Worm (Caenorhabditis elegans) whole organism, young adult: ENCODE results near the gene mdmh-35.

Experiments used
- B0261.1 ChIP-seq: sonication (generic microtip); optimal IDR thresholded peaks from 2 replicates; lab custom pipeline; 2016; ENCODE audit warnings: mild to moderate bottlenecking, missing genetic modification characterization, moderate library complexity, missing compliant biosample characterization
- C17E4.6 ChIP-seq: fragments of 200-800 bp; sonication (Bioruptor generic); IDR thresholded peaks from 2 replicates; pipeline ENCODE4 v1.3.6; 2022; ENCODE audit warnings: missing genetic modification reagents, missing genetic modification characterization, missing compliant biosample characterization
- F55B11.4 ChIP-seq: sonication (generic microtip); optimal IDR thresholded peaks from 2 replicates; lab custom pipeline; 2016; ENCODE audit warnings: missing compliant biosample characterization, missing genetic modification characterization, borderline replicate concordance; ENCODE audit not compliant: insufficient read depth
- F57C9.4 ChIP-seq: sonication (generic microtip); optimal IDR thresholded peaks from 2 replicates; lab custom pipeline; 2017; ENCODE audit warnings: mild to moderate bottlenecking, missing genetic modification characterization, missing compliant biosample characterization
- K11D2.4 ChIP-seq: fragments of 200-800 bp; sonication (Bioruptor generic); IDR thresholded peaks from 2 replicates; pipeline ENCODE4 v1.3.6; 2022; ENCODE audit warnings: missing genetic modification reagents, missing genetic modification characterization, missing compliant biosample characterization
- K12H6.12 ChIP-seq: fragments of 200-800 bp; sonication (Bioruptor generic); optimal IDR thresholded peaks from 2 replicates; lab custom pipeline; 2018; ENCODE audit warnings: mild to moderate bottlenecking, missing genetic modification characterization, missing compliant biosample characterization
- Y56A3A.18 ChIP-seq: fragments of 200-800 bp; sonication (Bioruptor generic); IDR thresholded peaks from 2 replicates; pipeline ENCODE4 v1.3.6; 2022; ENCODE audit warnings: missing genetic modification reagents, missing genetic modification characterization, missing compliant biosample characterization
- Y95B8A.8 ChIP-seq: fragments of 200-800 bp; sonication (Bioruptor generic); IDR thresholded peaks from 2 replicates; pipeline ENCODE4 v1.3.6; 2022; ENCODE audit warnings: missing genetic modification reagents, missing genetic modification characterization, missing compliant biosample characterization
- ZK185.1 ChIP-seq: sonication (generic microtip); optimal IDR thresholded peaks from 2 replicates; lab custom pipeline; 2016; ENCODE audit warnings: mild to moderate bottlenecking, missing genetic modification characterization, missing compliant biosample characterization; ENCODE audit not compliant: poor library complexity, severe bottlenecking
- aptf-3 ChIP-seq: fragments of 200-800 bp; sonication (Bioruptor generic); IDR thresholded peaks from 2 replicates; pipeline ENCODE4 v1.3.6; 2022; ENCODE audit warnings: missing genetic modification characterization, missing compliant biosample characterization
- atf-7 ChIP-seq: sonication (generic microtip); optimal IDR thresholded peaks from 2 replicates; lab custom pipeline; 2017; ENCODE audit warnings: mild to moderate bottlenecking, missing genetic modification characterization, missing compliant biosample characterization
- athp-1 ChIP-seq: sonication (generic microtip); optimal IDR thresholded peaks from 2 replicates; lab custom pipeline; 2017; ENCODE audit warnings: mild to moderate bottlenecking, missing genetic modification characterization, missing compliant biosample characterization
- cebp-1 ChIP-seq, 2 experiments: fragments of 200-800 bp in 1 of 2; sonication (Bioruptor generic) in 1 of 2; sonication (generic microtip) in 1 of 2; IDR thresholded peaks in 1 of 2; optimal IDR thresholded peaks in 1 of 2; 2 replicates each; pipeline versions ENCODE4 v1.3.6 to Lab custom; 2017 to 2022; ENCODE audit warnings: missing compliant biosample characterization in 2 of 2, missing genetic modification characterization in 2 of 2, mild to moderate bottlenecking in 1 of 2, missing genetic modification reagents in 1 of 2, moderate library complexity in 1 of 2
- ceh-100 ChIP-seq: fragments of 200-800 bp; sonication (Bioruptor generic); IDR thresholded peaks from 2 replicates; pipeline ENCODE4 v1.3.6; 2022; ENCODE audit warnings: missing genetic modification reagents, missing genetic modification characterization, missing compliant biosample characterization
- ceh-58 ChIP-seq: fragments of 200-800 bp; sonication (Bioruptor generic); IDR thresholded peaks from 2 replicates; pipeline ENCODE4 v1.3.6; 2022; ENCODE audit warnings: missing genetic modification characterization, missing compliant biosample characterization
- ceh-91 ChIP-seq: fragments of 200-800 bp; sonication (Bioruptor generic); IDR thresholded peaks from 2 replicates; pipeline ENCODE4 v1.3.6; 2022; ENCODE audit warnings: missing genetic modification reagents, missing genetic modification characterization, missing compliant biosample characterization
- die-1 ChIP-seq: sonication (generic microtip); optimal IDR thresholded peaks from 2 replicates; lab custom pipeline; 2016; ENCODE audit warnings: missing genotype, mild to moderate bottlenecking, missing genetic modification characterization, missing compliant biosample characterization
- dox-1 ChIP-seq: fragments of 200-800 bp; sonication (Bioruptor generic); IDR thresholded peaks from 2 replicates; pipeline ENCODE4 v1.3.6; 2022; ENCODE audit warnings: missing genetic modification reagents, missing genetic modification characterization, missing compliant biosample characterization
- dpff-1 ChIP-seq: sonication (generic microtip); optimal IDR thresholded peaks from 2 replicates; lab custom pipeline; 2017; ENCODE audit warnings: mild to moderate bottlenecking, missing genetic modification characterization, missing compliant biosample characterization
- egrh-3 ChIP-seq: fragments of 200-800 bp; sonication (Bioruptor generic); IDR thresholded peaks from 2 replicates; pipeline ENCODE4 v1.3.6; 2022; ENCODE audit warnings: missing genetic modification reagents, missing genetic modification characterization, missing compliant biosample characterization
- hmg-1.2 ChIP-seq: fragments of 200-800 bp; sonication (Bioruptor generic); IDR thresholded peaks from 2 replicates; pipeline ENCODE4 v1.3.6; 2022; ENCODE audit warnings: missing genetic modification reagents, missing genetic modification characterization, missing compliant biosample characterization
- let-526 ChIP-seq: fragments of 200-800 bp; sonication (Bioruptor generic); IDR thresholded peaks from 2 replicates; pipeline ENCODE4 v1.3.6; 2022; ENCODE audit warnings: missing genetic modification reagents, missing genetic modification characterization, missing compliant biosample characterization
- let-607 ChIP-seq, 2 experiments: fragments of 200-800 bp in 1 of 2; sonication (Bioruptor generic) in 1 of 2; sonication (generic microtip) in 1 of 2; optimal IDR thresholded peaks; 2 replicates each; lab custom pipeline; 2016 to 2018; ENCODE audit warnings: mild to moderate bottlenecking in 2 of 2, missing compliant biosample characterization in 2 of 2, missing genetic modification characterization in 2 of 2, moderate library complexity in 2 of 2, missing genotype in 1 of 2
- lin-26 ChIP-seq: fragments of 200-800 bp; sonication (Bioruptor generic); IDR thresholded peaks from 2 replicates; pipeline ENCODE4 v1.3.6; 2022; ENCODE audit warnings: missing genetic modification reagents, missing genetic modification characterization, missing compliant biosample characterization
- lin-35 ChIP-seq, 3 experiments: fragments of 150-350 bp in 2 of 3; sonication (generic microtip) in 1 of 3; optimal IDR thresholded peaks; 2 replicates each; lab custom pipeline; 2014 to 2018; ENCODE audit warnings: missing biosample characterization in 3 of 3, missing genetic modification characterization in 3 of 3, missing genetic modification reagents in 3 of 3
- mel-28 ChIP-seq: sonication (generic microtip); optimal IDR thresholded peaks from 2 replicates; lab custom pipeline; 2016; ENCODE audit warnings: borderline replicate concordance, mild to moderate bottlenecking, missing genetic modification characterization, missing compliant biosample characterization
- nfyb-1 ChIP-seq: fragments of 200-800 bp; sonication (Bioruptor generic); IDR thresholded peaks from 2 replicates; pipeline ENCODE4 v1.3.6; 2022; ENCODE audit warnings: missing genetic modification reagents, missing genetic modification characterization, missing compliant biosample characterization
- nhr-27 ChIP-seq: fragments of 200-800 bp; sonication (Bioruptor generic); optimal IDR thresholded peaks from 2 replicates; lab custom pipeline; 2018; ENCODE audit warnings: mild to moderate bottlenecking, missing genetic modification characterization, moderate library complexity, missing compliant biosample characterization
- nhr-80 ChIP-seq: sonication (generic microtip); optimal IDR thresholded peaks from 2 replicates; lab custom pipeline; 2016; ENCODE audit warnings: missing genetic modification characterization, missing compliant biosample characterization
- pha-4 ChIP-seq: fragments of 150-350 bp; sonication (generic microtip); optimal IDR thresholded peaks from 2 replicates; lab custom pipeline; 2014; ENCODE audit warnings: missing biosample characterization, missing genetic modification reagents, missing genetic modification characterization
- rcor-1 ChIP-seq: fragments of 200-800 bp; sonication (Bioruptor generic); IDR thresholded peaks from 2 replicates; pipeline ENCODE4 v1.3.6; 2022; ENCODE audit warnings: missing genetic modification reagents, missing genetic modification characterization, missing compliant biosample characterization
- repo-1 ChIP-seq: sonication (generic microtip); optimal IDR thresholded peaks from 2 replicates; lab custom pipeline; 2017; ENCODE audit warnings: mild to moderate bottlenecking, missing genetic modification characterization, missing compliant biosample characterization
- sdz-38 ChIP-seq: sonication (generic microtip); optimal IDR thresholded peaks from 2 replicates; lab custom pipeline; 2016; ENCODE audit warnings: missing genotype, missing genetic modification characterization, missing compliant biosample characterization
- snpc-1.1 ChIP-seq: sonication (generic microtip); optimal IDR thresholded peaks from 2 replicates; lab custom pipeline; 2017; ENCODE audit warnings: missing genetic modification characterization, mild to moderate bottlenecking, missing compliant biosample characterization, antibody characterized with exemption, moderate library complexity, missing genotype, missing genetic modification reagents; ENCODE audit not compliant: insufficient read depth
- snpc-4 ChIP-seq, 5 experiments: fragments of 150-350 bp in 1 of 5; sonication (generic microtip) in 4 of 5; optimal IDR thresholded peaks; 2 replicates each; lab custom pipeline; 2014 to 2018; ENCODE audit warnings: missing genetic modification characterization in 5 of 5, missing biosample characterization in 3 of 5, antibody characterized with exemption in 2 of 5, mild to moderate bottlenecking in 2 of 5, missing compliant biosample characterization in 2 of 5, missing genotype in 2 of 5, moderate library complexity in 2 of 5, missing genetic modification reagents in 1 of 5
- somi-1 ChIP-seq: fragments of 200-800 bp; sonication (Bioruptor generic); optimal IDR thresholded peaks from 2 replicates; lab custom pipeline; 2018; ENCODE audit warnings: mild to moderate bottlenecking, missing genetic modification characterization, missing compliant biosample characterization
- unc-62 ChIP-seq: fragments of 150-350 bp; optimal IDR thresholded peaks from 2 replicates; lab custom pipeline; 2014; ENCODE audit warnings: missing biosample characterization, missing genetic modification reagents, missing genetic modification characterization

Gene mdmh-35

ce11 chrII:7891869-7892615 is 36.5 kb upstream of the mdmh-35 start:
- no peak for TF ChIP-seq cebp-1 (GFP tag; IDR thresholded peaks at IDR 0.05; lab: Robert Waterston, UW)
- TF ChIP-seq cebp-1 (tag; optimal IDR thresholded peaks at IDR 0.05; lab: Kevin White, UChicago): peak; percentile 33
- TF ChIP-seq egrh-3: no peak
- no peak for TF ChIP-seq nhr-27
- TF ChIP-seq athp-1 (tag; lab: Kevin White, UChicago): no peak
- TF ChIP-seq B0261.1 (tag; lab: Kevin White, UChicago): no peak
- TF ChIP-seq unc-62: no peak
- no peak for TF ChIP-seq dpff-1 (tag; lab: Kevin White, UChicago)
- TF ChIP-seq aptf-3 (GFP tag; lab: Robert Waterston, UW): no peak
- TF ChIP-seq F57C9.4 (tag; lab: Kevin White, UChicago): no peak
- no peak for TF ChIP-seq snpc-1.1 (tag; lab: Kevin White, UChicago)
- 0 out of 2 replicates have a peak, but pooled peaks have one; percentile 7 for TF ChIP-seq nfyb-1
- peak; percentile 62 for TF ChIP-seq nhr-80 (tag; lab: Kevin White, UChicago)
- no peak for TF ChIP-seq somi-1 (GFP tag; lab: Kevin White, UChicago)
- no peak for TF ChIP-seq C17E4.6 (GFP tag; lab: Robert Waterston, UW)
- TF ChIP-seq atf-7: peak; percentile 1
- peak; percentile 48; the same call in 1 of the 2 replicates for TF ChIP-seq hmg-1.2 (GFP tag; lab: Robert Waterston, UW)
- no peak for TF ChIP-seq lin-26 (GFP tag; lab: Robert Waterston, UW)
- no peak for TF ChIP-seq rcor-1 (GFP tag; lab: Robert Waterston, UW)
- TF ChIP-seq dox-1 (GFP tag; lab: Robert Waterston, UW): no peak
- no peak for TF ChIP-seq snpc-4 (GFP tag; optimal IDR thresholded peaks at IDR 0.05; lab: Kevin White, UChicago)
- TF ChIP-seq snpc-4 (tag; optimal IDR thresholded peaks at IDR 0.05; lab: Kevin White, UChicago): peak in 1 of 4 experiments; percentile 4
- peak; percentile 38 for TF ChIP-seq K12H6.12
- TF ChIP-seq Y95B8A.8 (GFP tag; lab: Robert Waterston, UW): no peak
- TF ChIP-seq let-607 (tag; optimal IDR thresholded peaks at IDR 0.05; lab: Kevin White, UChicago): no peak
- TF ChIP-seq lin-35 (GFP tag; optimal IDR thresholded peaks at IDR 0.05; lab: Kevin White, UChicago): peak in 1 of 3 experiments; percentile 65
- TF ChIP-seq sdz-38 (tag; lab: Kevin White, UChicago): no peak
- no peak for TF ChIP-seq ceh-100 (GFP tag; lab: Robert Waterston, UW)
- TF ChIP-seq, all 124 proteins: peak for 8

- no peak for TF ChIP-seq ceh-58
- TF ChIP-seq hmg-1.2 (GFP tag; lab: Robert Waterston, UW): no peak
- TF ChIP-seq ceh-91: no peak
- peak; percentile 49 for TF ChIP-seq nhr-80 (tag; lab: Kevin White, UChicago)
These were observed 33.8 kb upstream of the mdmh-35 start for ce11 chrII:7889321-7889720.

ce11 chrII:7888759-7889158 is 33.2 kb upstream of the mdmh-35 start:
- no peak for TF ChIP-seq ZK185.1 (tag; lab: Kevin White, UChicago)
- no peak for TF ChIP-seq repo-1 (tag; lab: Kevin White, UChicago)
- TF ChIP-seq cebp-1 (GFP tag; IDR thresholded peaks at IDR 0.05; lab: Robert Waterston, UW): no peak
- TF ChIP-seq cebp-1 (tag; optimal IDR thresholded peaks at IDR 0.05; lab: Kevin White, UChicago): peak; percentile 12
- no peak for TF ChIP-seq let-526 (GFP tag; lab: Robert Waterston, UW)
- no peak for TF ChIP-seq F55B11.4 (tag; lab: Kevin White, UChicago)
- TF ChIP-seq die-1 (tag; lab: Kevin White, UChicago): no peak
- no peak for TF ChIP-seq K11D2.4 (GFP tag; lab: Robert Waterston, UW)
- no peak for TF ChIP-seq somi-1 (GFP tag; lab: Kevin White, UChicago)
- TF ChIP-seq mel-28 (tag; lab: Kevin White, UChicago): no peak
- no peak for TF ChIP-seq ceh-58
- TF ChIP-seq pha-4 (tag; lab: Kevin White, UChicago): peak; percentile 59
- no peak for TF ChIP-seq Y56A3A.18 (GFP tag; lab: Robert Waterston, UW)
